Fruit fly (Drosophila melanogaster) whole organism, adult: Measurements from ENCODE around the gene CG7246.

ENCODE experiments used
- CG11617 ChIP-seq: fragments of 200-800 bp; sonication (Bioruptor generic); optimal IDR thresholded peaks from 2 replicates; lab custom pipeline; 2017; ENCODE audit warnings: mild to moderate bottlenecking, missing biosample characterization, missing genetic modification reagents, missing genetic modification characterization
- CG12768 ChIP-seq: fragments of 200-800 bp; sonication (Bioruptor generic); optimal IDR thresholded peaks from 2 replicates; lab custom pipeline; 2017; ENCODE audit warnings: missing biosample characterization, missing genetic modification characterization, mild to moderate bottlenecking, moderate library complexity, missing genetic modification reagents
- CG14711 ChIP-seq: fragments of 200-800 bp; sonication (Bioruptor generic); optimal IDR thresholded peaks from 2 replicates; lab custom pipeline; 2018; ENCODE audit warnings: missing biosample characterization, mild to moderate bottlenecking, missing genetic modification characterization, moderate library complexity
- CG1620 ChIP-seq: fragments of 200-800 bp; sonication (Bioruptor generic); optimal IDR thresholded peaks from 2 replicates; lab custom pipeline; 2016; ENCODE audit warnings: missing biosample characterization, missing genetic modification characterization
- CG33017 ChIP-seq: fragments of 200-800 bp; sonication (Bioruptor generic); optimal IDR thresholded peaks from 2 replicates; lab custom pipeline; 2018; ENCODE audit warnings: missing biosample characterization, mild to moderate bottlenecking, missing genetic modification characterization, moderate library complexity
- CG5204 ChIP-seq: fragments of 200-800 bp; sonication (Bioruptor generic); optimal IDR thresholded peaks from 2 replicates; lab custom pipeline; 2016; ENCODE audit warnings: missing biosample characterization, missing genetic modification characterization
- CG7045 ChIP-seq: fragments of 200-800 bp; sonication (Bioruptor generic); optimal IDR thresholded peaks from 2 replicates; lab custom pipeline; 2017; ENCODE audit warnings: missing biosample characterization, mild to moderate bottlenecking, missing genetic modification characterization
- CG7101 ChIP-seq: fragments of 200-800 bp; sonication (Bioruptor generic); optimal IDR thresholded peaks from 2 replicates; lab custom pipeline; 2018; ENCODE audit warnings: missing biosample characterization, mild to moderate bottlenecking, missing genetic modification characterization, moderate library complexity
- Clk ChIP-seq: fragments of 200-800 bp; sonication (Bioruptor generic); optimal IDR thresholded peaks from 2 replicates; lab custom pipeline; 2017; ENCODE audit warnings: missing biosample characterization, missing genetic modification characterization
- Crg-1 ChIP-seq: fragments of 200-800 bp; sonication (Bioruptor generic); optimal IDR thresholded peaks from 2 replicates; lab custom pipeline; 2016; ENCODE audit warnings: missing biosample characterization, missing genetic modification characterization
- Hr96 ChIP-seq: fragments of 200-800 bp; sonication (Bioruptor generic); optimal IDR thresholded peaks from 2 replicates; lab custom pipeline; 2016; ENCODE audit warnings: missing biosample characterization, missing genetic modification characterization
- Mnt ChIP-seq: fragments of 200-800 bp; sonication (Bioruptor generic); optimal IDR thresholded peaks from 2 replicates; lab custom pipeline; 2016; ENCODE audit warnings: missing biosample characterization, mild to moderate bottlenecking, missing genetic modification characterization
- bab1 ChIP-seq: fragments of 200-800 bp; sonication (Bioruptor generic); optimal IDR thresholded peaks from 3 replicates; lab custom pipeline; 2019; ENCODE audit warnings: missing biosample characterization, mild to moderate bottlenecking, missing genetic modification characterization, moderate library complexity
- cic ChIP-seq: fragments of 200-800 bp; sonication (Bioruptor generic); optimal IDR thresholded peaks from 2 replicates; lab custom pipeline; 2017; ENCODE audit warnings: missing biosample characterization, mild to moderate bottlenecking, missing genetic modification characterization, moderate library complexity
- cnc ChIP-seq, 2 experiments: fragments of >200 bp; optimal IDR thresholded peaks; 2 replicates each; lab custom pipeline; 2017
- kay ChIP-seq: fragments of 200-800 bp; sonication (Bioruptor generic); peaks from one replicate; lab custom pipeline; 2016; ENCODE audit warnings: missing biosample characterization, missing genetic modification characterization, borderline replicate concordance
- ovo ChIP-seq: fragments of 200-800 bp; sonication (Bioruptor generic); optimal IDR thresholded peaks from 2 replicates; lab custom pipeline; 2016; ENCODE audit warnings: missing biosample characterization, missing genetic modification characterization
- pad ChIP-seq: fragments of 200-800 bp; sonication (Bioruptor generic); optimal IDR thresholded peaks from 3 replicates; lab custom pipeline; 2017; ENCODE audit warnings: missing biosample characterization, missing genetic modification characterization, mild to moderate bottlenecking, moderate library complexity, missing genetic modification reagents
- tj ChIP-seq: fragments of 200-800 bp; sonication (Bioruptor generic); optimal IDR thresholded peaks from 3 replicates; lab custom pipeline; 2017; ENCODE audit warnings: missing biosample characterization, mild to moderate bottlenecking, missing genetic modification characterization, moderate library complexity
- toe ChIP-seq: fragments of 200-800 bp; sonication (Bioruptor generic); optimal IDR thresholded peaks from 2 replicates; lab custom pipeline; 2016; ENCODE audit warnings: missing biosample characterization, missing genetic modification characterization

Gene CG7246

dm6 chrX:9077558-9077957, 3.3 kb downstream of the CG7246 start:
- TF ChIP-seq pad (GFP tag; lab: Kevin White, UChicago) (no peak), CG1620 (GFP tag; lab: Kevin White, UChicago) (no peak)

dm6 chrX:9075641-9076324, 5.1 kb downstream of the CG7246 start:
- TF ChIP-seq pad (GFP tag; lab: Kevin White, UChicago) (no peak), toe (GFP tag; lab: Kevin White, UChicago) (peak; percentile 11), CG33017 (tag; lab: Kevin White, UChicago) (no peak), CG12768 (GFP tag; lab: Kevin White, UChicago) (no peak), Mnt (peak; percentile 25), Crg-1 (no peak), cnc (optimal IDR thresholded peaks at IDR 0.05; lab: Kevin White, UChicago) (no peak), CG11617 (GFP tag; lab: Kevin White, UChicago) (no peak), CG14711 (tag; lab: Kevin White, UChicago) (no peak), CG7045 (GFP tag; lab: Kevin White, UChicago) (no peak), Clk (GFP tag; lab: Kevin White, UChicago) (no peak), kay (GFP tag; lab: Kevin White, UChicago) (peak; percentile 33), cic (GFP tag; lab: Kevin White, UChicago) (no peak), CG7101 (tag; lab: Kevin White, UChicago) (peak; percentile 1), bab1 (GFP tag; lab: Kevin White, UChicago) (no peak), tj (no peak), Hr96 (GFP tag; lab: Kevin White, UChicago) (no peak), CG1620 (GFP tag; lab: Kevin White, UChicago) (peak; percentile 32), ovo (no peak)

- TF ChIP-seq cnc (optimal IDR thresholded peaks at IDR 0.05; lab: Kevin White, UChicago) (no peak), pad (GFP tag; lab: Kevin White, UChicago) (no peak), Crg-1 (no peak), CG14711 (tag; lab: Kevin White, UChicago) (no peak), CG7101 (tag; lab: Kevin White, UChicago) (no peak), CG11617 (GFP tag; lab: Kevin White, UChicago) (no peak), Mnt (no peak), bab1 (GFP tag; lab: Kevin White, UChicago) (no peak), CG12768 (GFP tag; lab: Kevin White, UChicago) (no peak), CG33017 (tag; lab: Kevin White, UChicago) (no peak)
Observed at dm6 chrX:9074040-9074439, 6.8 kb downstream of the CG7246 start.

dm6 chrX:9071308-9071707, 9.5 kb downstream of the CG7246 start, which contains the start of gene CG10970:
TSS of gene CG10970 (minus strand) at chrX:9071408.
- no peak for TF ChIP-seq Hr96 (GFP tag; lab: Kevin White, UChicago)
- TF ChIP-seq ovo: no peak
- no peak for TF ChIP-seq CG7045 (GFP tag; lab: Kevin White, UChicago)
- TF ChIP-seq CG5204 (GFP tag; lab: Kevin White, UChicago): no peak
- TF ChIP-seq cnc (optimal IDR thresholded peaks at IDR 0.05; lab: Kevin White, UChicago): no peak
- no peak for TF ChIP-seq CG7101 (tag; lab: Kevin White, UChicago)
- TF ChIP-seq Crg-1: no peak
- TF ChIP-seq kay (GFP tag; lab: Kevin White, UChicago): no peak
- no peak for TF ChIP-seq pad (GFP tag; lab: Kevin White, UChicago)
- TF ChIP-seq Clk (GFP tag; lab: Kevin White, UChicago): no peak
- no peak for TF ChIP-seq toe (GFP tag; lab: Kevin White, UChicago)
- TF ChIP-seq tj: no peak
- no peak for TF ChIP-seq Mnt

- TF ChIP-seq CG33017 (tag; lab: Kevin White, UChicago) (no peak), Clk (GFP tag; lab: Kevin White, UChicago) (no peak), Mnt (no peak), CG12768 (GFP tag; lab: Kevin White, UChicago) (no peak), cic (GFP tag; lab: Kevin White, UChicago) (no peak), CG14711 (tag; lab: Kevin White, UChicago) (no peak), Hr96 (GFP tag; lab: Kevin White, UChicago) (no peak), CG5204 (GFP tag; lab: Kevin White, UChicago) (no peak), CG11617 (GFP tag; lab: Kevin White, UChicago) (no peak), kay (GFP tag; lab: Kevin White, UChicago) (no peak), pad (GFP tag; lab: Kevin White, UChicago) (no peak), CG1620 (GFP tag; lab: Kevin White, UChicago) (no peak), tj (no peak), ovo (no peak), CG7101 (tag; lab: Kevin White, UChicago) (no peak), bab1 (GFP tag; lab: Kevin White, UChicago) (no peak), cnc (optimal IDR thresholded peaks at IDR 0.05; lab: Kevin White, UChicago) (no peak)
Observed at dm6 chrX:9068822-9069221, 12.0 kb downstream of the CG7246 start.

dm6 chrX:9067754-9068477, 12.9 kb downstream of the CG7246 start, which contains the start of gene CG15365:
TSS of gene CG15365 (minus strand) at chrX:9067983.
- TF ChIP-seq CG33017 (tag; lab: Kevin White, UChicago): no peak
- TF ChIP-seq bab1 (GFP tag; lab: Kevin White, UChicago): peak; percentile 17
- peak; percentile 14 for TF ChIP-seq tj
- TF ChIP-seq CG1620 (GFP tag; lab: Kevin White, UChicago): peak; percentile 11
- TF ChIP-seq ovo: no peak
